Worm (Caenorhabditis elegans): Measurements from ENCODE around the gene natc-1.

Gene natc-1

ce11 chrV:8495965-8496364 lies 33.8 kb downstream of the natc-1 start:
- TF ChIP-seq snpc-4 (tag; optimal IDR thresholded peaks at IDR 0.05) (peak; percentile 4), lin-15B (tag; optimal IDR thresholded peaks at IDR 0.05) (no peak), unc-62 (GFP tag; optimal IDR thresholded peaks at IDR 0.05) (no peak), elt-2 (tag; optimal IDR thresholded peaks at IDR 0.05) (peak; percentile 22)

- TF ChIP-seq snpc-4 (tag; optimal IDR thresholded peaks at IDR 0.05) (no peak), R02D3.7 (tag; optimal IDR thresholded peaks at IDR 0.05) (no peak), nfya-1 (tag; optimal IDR thresholded peaks at IDR 0.05; ENCODE audit: insufficient read depth) (no peak), nhr-25 (tag; optimal IDR thresholded peaks at IDR 0.05) (no peak)
Observed at ce11 chrV:8499407-8499806, 37.2 kb downstream of the natc-1 start.

- TF ChIP-seq jun-1 (tag; optimal IDR thresholded peaks at IDR 0.05) = peak; percentile 43
- TF ChIP-seq nhr-23 (tag; optimal IDR thresholded peaks at IDR 0.05) = no peak
- TF ChIP-seq hmg-11 (tag; optimal IDR thresholded peaks at IDR 0.05) = peak; percentile 99
- TF ChIP-seq sea-2 (GFP tag; optimal IDR thresholded peaks at IDR 0.05) = peak; percentile 83
- peak; percentile 56 for TF ChIP-seq mml-1 (tag; optimal IDR thresholded peaks at IDR 0.05)
- TF ChIP-seq unc-62 (GFP tag; optimal IDR thresholded peaks at IDR 0.05) = peak; percentile 90
- peak; percentile 88 for TF ChIP-seq nhr-77 (tag; optimal IDR thresholded peaks at IDR 0.05)
- peak; percentile 98 for TF ChIP-seq nhr-43 (tag; optimal IDR thresholded peaks at IDR 0.05; ENCODE audit: poor library complexity, severe bottlenecking)
- peak; percentile 30 for TF ChIP-seq ZK546.5 (tag; optimal IDR thresholded peaks at IDR 0.05)
- TF ChIP-seq pqm-1 (tag; optimal IDR thresholded peaks at IDR 0.05) = peak; percentile 15
- peak; percentile 72 for TF ChIP-seq egl-27 (tag; optimal IDR thresholded peaks at IDR 0.05)
- TF ChIP-seq fkh-2 (tag; optimal IDR thresholded peaks at IDR 0.05) = no peak
- TF ChIP-seq elt-3 (tag; optimal IDR thresholded peaks at IDR 0.05) = peak in 2 of 3 experiments; percentile 68 to 86
- no peak for TF ChIP-seq nhr-12 (tag; optimal IDR thresholded peaks at IDR 0.05)
- TF ChIP-seq fos-1 (tag; optimal IDR thresholded peaks at IDR 0.05) = no peak
- peak; percentile 7 for TF ChIP-seq lin-15B (tag; optimal IDR thresholded peaks at IDR 0.05)
- peak; percentile 64 for TF ChIP-seq egl-5 (tag; optimal IDR thresholded peaks at IDR 0.05)
- peak; percentile 57 for TF ChIP-seq nhr-67 (tag; optimal IDR thresholded peaks at IDR 0.05)
- TF ChIP-seq fkh-10 (GFP tag; optimal IDR thresholded peaks at IDR 0.05) = no peak
- TF ChIP-seq unc-39 (tag; optimal IDR thresholded peaks at IDR 0.05) = peak; percentile 55
- no peak for TF ChIP-seq mdl-1 (tag; optimal IDR thresholded peaks at IDR 0.05)
- TF ChIP-seq zag-1 (tag; optimal IDR thresholded peaks at IDR 0.05) = peak; percentile 68
- TF ChIP-seq lsy-12 (tag; optimal IDR thresholded peaks at IDR 0.05) = peak; percentile 95
- peak; percentile 20 for TF ChIP-seq ztf-11 (tag; optimal IDR thresholded peaks at IDR 0.05)
- TF ChIP-seq ceh-28 (tag; optimal IDR thresholded peaks at IDR 0.05) = peak; percentile 48
- no peak for TF ChIP-seq elt-1 (tag; optimal IDR thresholded peaks at IDR 0.05)
- TF ChIP-seq daf-12 (tag; optimal IDR thresholded peaks at IDR 0.05) = no peak
- no peak for TF ChIP-seq nhr-11 (tag; optimal IDR thresholded peaks at IDR 0.05)
- TF ChIP-seq ceh-82 (tag; optimal IDR thresholded peaks at IDR 0.05) = peak; percentile 91
- TF ChIP-seq nhr-76 (tag; optimal IDR thresholded peaks at IDR 0.05) = peak; percentile 41
- peak; percentile 90 for TF ChIP-seq ztf-4 (tag; optimal IDR thresholded peaks at IDR 0.05)
- TF ChIP-seq nhr-237 (tag; optimal IDR thresholded peaks at IDR 0.05) = no peak
- peak; percentile 44 for TF ChIP-seq nhr-28 (tag; optimal IDR thresholded peaks at IDR 0.05)
- TF ChIP-seq aly-2 (tag; optimal IDR thresholded peaks at IDR 0.05) = peak; percentile 89
- TF ChIP-seq elt-2 (tag; optimal IDR thresholded peaks at IDR 0.05) = peak; percentile 70
- TF ChIP-seq tbx-2 (tag; optimal IDR thresholded peaks at IDR 0.05) = peak; percentile 96
- TF ChIP-seq lin-39 (tag; optimal IDR thresholded peaks at IDR 0.05) = peak; percentile 26
- peak; percentile 51 for TF ChIP-seq ama-1 (optimal IDR thresholded peaks at IDR 0.05)
- TF ChIP-seq ceh-16 (tag; optimal IDR thresholded peaks at IDR 0.05) = peak; percentile 53
- peak; percentile 45 for TF ChIP-seq skn-1 (tag; optimal IDR thresholded peaks at IDR 0.05)
- TF ChIP-seq eor-1 (tag; optimal IDR thresholded peaks at IDR 0.05) = peak in 1 of 2 experiments; percentile 17
- TF ChIP-seq nfya-1 (tag; optimal IDR thresholded peaks at IDR 0.05; ENCODE audit: insufficient read depth) = peak; percentile 76
- TF ChIP-seq nhr-25 (tag; optimal IDR thresholded peaks at IDR 0.05) = peak; percentile 68
- peak; percentile 81 for TF ChIP-seq R02D3.7 (tag; optimal IDR thresholded peaks at IDR 0.05)
- peak; percentile 100 for TF ChIP-seq snpc-4 (tag; optimal IDR thresholded peaks at IDR 0.05)
- TF ChIP-seq pha-4 (tag; optimal IDR thresholded peaks at IDR 0.05) = no peak
- TF ChIP-seq ceh-9 (tag; optimal IDR thresholded peaks at IDR 0.05) = peak; percentile 71
Observed at ce11 chrV:8500348-8500747, 38.2 kb downstream of the natc-1 start.

All from whole organism, L3 larva.